Worm (Caenorhabditis elegans) whole organism, mixed stage, embryonic: ENCODE data around the gene ceh-93.

ENCODE experiments used
- M03D4.4 ChIP-seq: sonication (generic microtip); optimal IDR thresholded peaks from 2 replicates; lab custom pipeline; 2017; ENCODE audit warnings: mild to moderate bottlenecking, missing genetic modification characterization, missing compliant biosample characterization
- bed-3 ChIP-seq: fragments of 200-800 bp; sonication (Bioruptor generic); optimal IDR thresholded peaks from 3 replicates; lab custom pipeline; 2018; ENCODE audit warnings: mild to moderate bottlenecking, missing genetic modification characterization, moderate library complexity, missing compliant biosample characterization
- blmp-1 ChIP-seq: fragments of 150-350 bp; optimal IDR thresholded peaks from 2 replicates; lab custom pipeline; 2014; ENCODE audit warnings: missing biosample characterization, missing genetic modification characterization
- ceh-39 ChIP-seq: fragments of 150-350 bp; optimal IDR thresholded peaks from 2 replicates; lab custom pipeline; 2014; ENCODE audit warnings: missing biosample characterization, missing genetic modification characterization
- ceh-83 ChIP-seq: fragments of 200-800 bp; sonication (Bioruptor generic); optimal IDR thresholded peaks from 2 replicates; lab custom pipeline; 2018; ENCODE audit warnings: mild to moderate bottlenecking, missing genetic modification characterization, missing compliant biosample characterization
- ces-1 ChIP-seq: fragments of 150-350 bp; optimal IDR thresholded peaks from 2 replicates; lab custom pipeline; 2014; ENCODE audit warnings: missing biosample characterization, missing genetic modification reagents, missing genetic modification characterization
- cnd-1 ChIP-seq: fragments of 200-800 bp; sonication (Bioruptor generic); optimal IDR thresholded peaks from 2 replicates; lab custom pipeline; 2018; ENCODE audit warnings: mild to moderate bottlenecking, missing genetic modification characterization, missing compliant biosample characterization
- drap-1 ChIP-seq: fragments of 200-800 bp; sonication (Bioruptor generic); optimal IDR thresholded peaks from 3 replicates; lab custom pipeline; 2018; ENCODE audit warnings: mild to moderate bottlenecking, missing genetic modification characterization, missing compliant biosample characterization
- elt-1 ChIP-seq: sonication (generic microtip); optimal IDR thresholded peaks from 2 replicates; lab custom pipeline; 2017; ENCODE audit warnings: missing genetic modification characterization, mild to moderate bottlenecking, missing compliant biosample characterization, antibody characterized with exemption, moderate library complexity, borderline replicate concordance; ENCODE audit not compliant: insufficient read depth
- elt-3 ChIP-seq: fragments of 150-350 bp; optimal IDR thresholded peaks from 2 replicates; lab custom pipeline; 2014; ENCODE audit warnings: missing biosample characterization, missing genetic modification characterization
- flh-1 ChIP-seq: fragments of 200-800 bp; sonication (Bioruptor generic); optimal IDR thresholded peaks from 2 replicates; lab custom pipeline; 2018; ENCODE audit warnings: mild to moderate bottlenecking, missing genetic modification characterization, moderate library complexity, missing compliant biosample characterization
- ham-2 ChIP-seq: fragments of 200-800 bp; sonication (Bioruptor generic); optimal IDR thresholded peaks from 2 replicates; lab custom pipeline; 2018; ENCODE audit warnings: mild to moderate bottlenecking, missing genetic modification characterization, missing compliant biosample characterization
- hlh-1 ChIP-seq: fragments of 150-350 bp; optimal IDR thresholded peaks from 2 replicates; lab custom pipeline; 2014; ENCODE audit warnings: missing biosample characterization, missing genetic modification reagents, missing genetic modification characterization
- lin-13 ChIP-seq: fragments of 150-350 bp; optimal IDR thresholded peaks from 2 replicates; lab custom pipeline; 2014; ENCODE audit warnings: missing biosample characterization, missing genetic modification characterization
- lin-32 ChIP-seq: fragments of 200-800 bp; sonication (Bioruptor generic); optimal IDR thresholded peaks from 2 replicates; lab custom pipeline; 2018; ENCODE audit warnings: mild to moderate bottlenecking, missing genetic modification characterization, missing compliant biosample characterization
- lsy-2 ChIP-seq: fragments of 150-350 bp; optimal IDR thresholded peaks from 2 replicates; lab custom pipeline; 2014; ENCODE audit warnings: missing biosample characterization, missing genetic modification characterization
- mep-1 ChIP-seq: fragments of 150-350 bp; optimal IDR thresholded peaks from 2 replicates; lab custom pipeline; 2017; ENCODE audit warnings: missing biosample characterization, missing genetic modification reagents, missing genetic modification characterization, inconsistent platforms
- nhr-12 ChIP-seq: fragments of 150-350 bp; optimal IDR thresholded peaks from 2 replicates; lab custom pipeline; 2014; ENCODE audit warnings: missing biosample characterization, missing genetic modification characterization
- nhr-2 ChIP-seq: fragments of 150-350 bp; optimal IDR thresholded peaks from 2 replicates; lab custom pipeline; 2014; ENCODE audit warnings: missing biosample characterization, missing genetic modification characterization
- nhr-237 ChIP-seq: fragments of 150-350 bp; optimal IDR thresholded peaks from 2 replicates; lab custom pipeline; 2014; ENCODE audit warnings: missing biosample characterization, missing genetic modification characterization
- nhr-28 ChIP-seq: fragments of 150-350 bp; optimal IDR thresholded peaks from 2 replicates; lab custom pipeline; 2014; ENCODE audit warnings: missing biosample characterization, missing genetic modification characterization
- nhr-76 ChIP-seq: sonication (generic microtip); optimal IDR thresholded peaks from 2 replicates; lab custom pipeline; 2017; ENCODE audit warnings: missing biosample characterization, missing genetic modification characterization
- sem-2 ChIP-seq: fragments of 200-800 bp; sonication (Bioruptor generic); optimal IDR thresholded peaks from 2 replicates; lab custom pipeline; 2018; ENCODE audit warnings: mild to moderate bottlenecking, missing genetic modification characterization, missing compliant biosample characterization
- snpc-4 ChIP-seq: fragments of 150-350 bp; optimal IDR thresholded peaks from 2 replicates; lab custom pipeline; 2014; ENCODE audit warnings: missing biosample characterization, missing genetic modification characterization
- sptf-1 ChIP-seq: sonication (generic microtip); optimal IDR thresholded peaks from 2 replicates; lab custom pipeline; 2017; ENCODE audit warnings: mild to moderate bottlenecking, missing genetic modification characterization, moderate library complexity, missing compliant biosample characterization
- tbx-8 ChIP-seq: fragments of 200-800 bp; sonication (Bioruptor generic); optimal IDR thresholded peaks from 2 replicates; lab custom pipeline; 2018; ENCODE audit warnings: mild to moderate bottlenecking, missing genetic modification characterization, moderate library complexity, missing compliant biosample characterization
- unc-120 ChIP-seq: sonication (generic microtip); optimal IDR thresholded peaks from 2 replicates; lab custom pipeline; 2017; ENCODE audit warnings: missing genetic modification characterization, missing compliant biosample characterization; ENCODE audit not compliant: poor library complexity, severe bottlenecking
- unc-39 ChIP-seq: fragments of 150-350 bp; optimal IDR thresholded peaks from 2 replicates; lab custom pipeline; 2014; ENCODE audit warnings: missing biosample characterization, missing genetic modification characterization
- unc-62 ChIP-seq: fragments of 150-350 bp; optimal IDR thresholded peaks from 2 replicates; lab custom pipeline; 2014; ENCODE audit warnings: missing biosample characterization, missing genetic modification reagents, missing genetic modification characterization
- zip-8 ChIP-seq: fragments of 150-350 bp; optimal IDR thresholded peaks from 2 replicates; lab custom pipeline; 2014; ENCODE audit warnings: missing biosample characterization, missing genetic modification characterization
- ztf-11 ChIP-seq: fragments of 150-350 bp; optimal IDR thresholded peaks from 2 replicates; lab custom pipeline; 2014; ENCODE audit warnings: missing biosample characterization, missing genetic modification characterization

The ceh-93 gene

DNA sequence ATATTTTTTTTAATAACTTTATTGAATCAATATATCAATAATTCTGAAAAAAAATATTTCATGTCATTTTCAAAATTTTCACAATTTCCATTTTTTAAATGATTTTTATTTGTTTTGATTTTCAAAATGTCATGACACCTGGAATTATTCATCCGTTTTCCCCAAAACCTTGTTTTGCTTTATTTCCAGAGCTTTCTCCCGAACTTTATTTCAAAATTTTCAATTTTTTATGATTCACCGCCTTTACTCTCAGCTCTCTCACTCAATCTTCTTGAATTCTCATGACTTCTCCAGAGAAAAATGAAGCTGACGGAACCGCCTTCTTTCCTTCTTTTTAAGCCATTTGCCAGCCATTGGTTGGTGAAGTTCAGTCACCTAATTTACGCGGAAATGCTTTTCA, 16.0 kb upstream of the ceh-93 start, which contains the start of gene R04A9.1:
Gene R04A9.1 (plus strand): TSS at position 301 of the 400 bp plus-strand sequence.
- TF ChIP-seq drap-1 (no peak), ceh-39 (tag; lab: Kevin White, UChicago) (no peak), mep-1 (no peak), M03D4.4 (no peak), elt-1 (tag; lab: Kevin White, UChicago) (no peak), nhr-2 (tag; lab: Kevin White, UChicago) (no peak), flh-1 (GFP tag; lab: Kevin White, UChicago) (no peak), elt-3 (tag; lab: Kevin White, UChicago) (no peak), unc-39 (tag; lab: Kevin White, UChicago) (no peak), bed-3 (GFP tag; lab: Kevin White, UChicago) (no peak), ham-2 (GFP tag; lab: Kevin White, UChicago) (no peak), sptf-1 (tag; lab: Kevin White, UChicago) (no peak), cnd-1 (tag; lab: Kevin White, UChicago) (no peak), ztf-11 (tag; lab: Kevin White, UChicago) (no peak), nhr-237 (tag; lab: Kevin White, UChicago) (no peak), unc-62 (no peak), nhr-12 (tag; lab: Kevin White, UChicago) (no peak), nhr-76 (tag; lab: Kevin White, UChicago) (no peak), lin-13 (tag; lab: Kevin White, UChicago) (no peak)

DNA sequence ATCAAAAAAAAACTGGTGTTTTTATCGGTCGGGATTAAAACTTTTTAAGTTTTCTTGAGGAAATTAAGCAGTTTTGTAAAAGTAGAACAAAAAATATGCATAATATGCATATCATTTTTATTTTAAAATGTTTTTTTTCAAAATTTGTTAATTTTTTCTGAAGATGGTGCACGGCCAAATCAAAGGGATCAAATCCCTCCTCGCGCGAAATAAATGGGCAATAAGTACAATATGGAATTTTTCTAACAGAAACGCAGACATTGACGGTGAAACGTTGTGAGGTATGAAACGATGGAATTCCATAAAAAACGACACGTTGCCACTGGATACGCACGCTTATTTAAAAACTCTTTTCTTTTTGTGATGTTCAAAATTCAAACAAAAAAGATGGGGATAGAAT, 14.4 kb upstream of the ceh-93 start:
- no peak for TF ChIP-seq nhr-237 (tag; lab: Kevin White, UChicago)
- no peak for TF ChIP-seq nhr-28
- TF ChIP-seq ztf-11 (tag; lab: Kevin White, UChicago), result no peak
- TF ChIP-seq lin-32 (GFP tag; lab: Kevin White, UChicago), result no peak
- TF ChIP-seq tbx-8, result no peak
- TF ChIP-seq, all 35 proteins: peak for 0

DNA sequence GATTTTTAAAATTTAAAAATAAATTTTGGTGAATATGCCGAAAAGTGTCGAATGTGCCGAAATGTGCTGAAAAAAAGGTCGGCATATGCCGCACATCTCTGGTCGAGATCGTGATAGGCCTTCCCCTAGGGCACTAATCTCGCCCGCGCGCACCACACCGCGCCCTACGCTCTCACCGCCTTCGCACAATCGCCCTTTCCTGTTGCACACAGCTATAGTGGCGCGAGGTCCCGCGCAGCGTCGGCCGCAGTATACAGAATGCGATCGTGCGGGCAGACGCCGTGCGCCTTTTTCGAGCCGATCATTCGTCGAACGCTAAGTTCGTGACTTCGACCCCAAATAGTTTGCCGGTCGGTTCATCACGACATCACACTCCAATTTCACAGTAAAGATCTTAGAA, 10.9 kb upstream of the ceh-93 start:
- TF ChIP-seq lsy-2 (tag; lab: Kevin White, UChicago) (no peak), sem-2 (GFP tag; lab: Kevin White, UChicago) (no peak), sptf-1 (tag; lab: Kevin White, UChicago) (no peak), unc-39 (tag; lab: Kevin White, UChicago) (no peak)

DNA sequence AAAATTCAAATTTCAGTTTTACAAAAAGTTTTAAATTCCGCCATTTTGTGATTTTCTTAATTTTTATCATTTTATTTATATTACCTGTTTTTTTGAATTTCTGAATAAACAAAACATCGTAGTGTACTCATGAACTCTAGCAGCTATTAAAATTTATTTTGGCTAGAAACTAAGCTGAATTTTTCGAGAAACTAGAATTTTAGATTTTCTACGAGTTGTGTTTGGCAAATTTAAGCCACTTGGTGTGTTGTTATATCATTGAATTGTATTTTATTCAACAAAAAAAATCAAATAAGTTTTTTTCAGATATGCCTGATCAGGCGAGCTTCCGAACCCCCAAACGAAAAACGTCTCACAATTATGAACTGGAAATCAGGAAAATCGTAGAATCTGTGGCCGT, 8.7 kb upstream of the ceh-93 start, which contains the start of gene R04A9.6:
Gene R04A9.6 (plus strand): TSS at position 301 of the 400 bp plus-strand sequence.
- no peak for TF ChIP-seq elt-3 (tag; lab: Kevin White, UChicago)
- no peak for TF ChIP-seq blmp-1
- no peak for TF ChIP-seq ceh-39 (tag; lab: Kevin White, UChicago)
- TF ChIP-seq drap-1, result no peak
- TF ChIP-seq nhr-76 (tag; lab: Kevin White, UChicago), result no peak
- no peak for TF ChIP-seq ceh-83 (GFP tag; lab: Kevin White, UChicago)
- no peak for TF ChIP-seq cnd-1 (tag; lab: Kevin White, UChicago)
- TF ChIP-seq unc-120 (tag; lab: Kevin White, UChicago), result no peak
- no peak for TF ChIP-seq lin-32 (GFP tag; lab: Kevin White, UChicago)
- TF ChIP-seq nhr-28, result no peak
- no peak for TF ChIP-seq nhr-12 (tag; lab: Kevin White, UChicago)
- TF ChIP-seq flh-1 (GFP tag; lab: Kevin White, UChicago), result no peak
- no peak for TF ChIP-seq sptf-1 (tag; lab: Kevin White, UChicago)
- no peak for TF ChIP-seq hlh-1
- TF ChIP-seq sem-2 (GFP tag; lab: Kevin White, UChicago), result no peak
- no peak for TF ChIP-seq unc-39 (tag; lab: Kevin White, UChicago)
- no peak for TF ChIP-seq elt-1 (tag; lab: Kevin White, UChicago)

DNA sequence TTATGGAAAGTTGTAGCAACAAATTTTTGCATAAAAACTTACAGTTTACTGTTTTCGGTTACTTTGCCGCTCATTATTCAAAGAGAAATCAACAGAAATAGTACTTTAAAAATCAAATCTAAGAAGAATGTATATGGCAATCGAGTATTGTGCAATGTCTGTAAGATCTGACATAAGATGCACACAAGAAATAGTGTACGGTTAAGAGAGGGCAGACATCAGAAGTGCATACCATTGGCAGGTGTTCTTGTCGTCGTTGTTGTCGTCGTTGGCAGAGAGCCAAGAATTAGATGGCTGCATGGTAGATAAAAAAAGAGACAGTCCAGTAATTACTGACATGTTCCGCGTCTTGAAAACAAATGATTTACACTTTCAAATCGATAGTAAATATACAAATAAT, 6.1 kb upstream of the ceh-93 start, which contains the start of gene R04A9.7:
Gene R04A9.7 (minus strand): TSS at position 184 of the 400 bp plus-strand sequence.
- TF ChIP-seq ces-1 (GFP tag; lab: Kevin White, UChicago) (no peak), snpc-4 (tag; lab: Kevin White, UChicago) (no peak), tbx-8 (no peak), zip-8 (no peak), nhr-2 (tag; lab: Kevin White, UChicago) (peak; percentile 94)
